Fruit fly (Drosophila melanogaster) whole organism: ENCODE results near the gene spn-F.
A peak's percentile ranks its signal among the peaks of the same experiment; 100 is the strongest.

Source experiments
- CG8478 ChIP-seq: fragments of >200 bp; optimal IDR thresholded peaks from 2 replicates; lab custom pipeline; 2018; ENCODE audit warnings: inconsistent platforms
- Dll ChIP-seq: fragments of >200 bp; optimal IDR thresholded peaks from 2 replicates; lab custom pipeline; 2017
- EcR ChIP-seq, 2 experiments: fragments of >200 bp; optimal IDR thresholded peaks; 2 replicates each; lab custom pipeline; 2017; ENCODE audit warnings: missing biosample characterization in 2 of 2, missing genetic modification characterization in 2 of 2, missing genetic modification reagents in 2 of 2
- pan ChIP-seq: fragments of >200 bp; optimal IDR thresholded peaks from 2 replicates; lab custom pipeline; 2017
- psq ChIP-seq: fragments of >200 bp; optimal IDR thresholded peaks from 2 replicates; lab custom pipeline; 2017
- usp ChIP-seq: fragments of >200 bp; optimal IDR thresholded peaks from 2 replicates; lab custom pipeline; 2017; ENCODE audit warnings: missing biosample characterization, missing genetic modification characterization, mixed read lengths

spn-F gene

dm6 chr3R:31248245-31248644 is 6.7 kb upstream of the spn-F start:
- TF ChIP-seq EcR (GFP tag; optimal IDR thresholded peaks at IDR 0.05; lab: Kevin White, UChicago): no peak
- TF ChIP-seq CG8478 (lab: Kevin White, UChicago): no peak
- TF ChIP-seq Dll (lab: Kevin White, UChicago): no peak
- TF ChIP-seq usp: no peak
- TF ChIP-seq psq: no peak
- TF ChIP-seq pan (lab: Kevin White, UChicago): no peak

dm6 chr3R:31250426-31251034 is 4.4 kb upstream of the spn-F start:
- no peak for TF ChIP-seq usp
- TF ChIP-seq psq: no peak
- TF ChIP-seq EcR (GFP tag; optimal IDR thresholded peaks at IDR 0.05; lab: Kevin White, UChicago): no peak
- TF ChIP-seq pan (lab: Kevin White, UChicago): no peak
- no peak for TF ChIP-seq CG8478 (lab: Kevin White, UChicago)
- TF ChIP-seq Dll (lab: Kevin White, UChicago): no peak

- no peak for TF ChIP-seq CG8478 (lab: Kevin White, UChicago)
- TF ChIP-seq Dll (lab: Kevin White, UChicago): no peak
- no peak for TF ChIP-seq usp
- no peak for TF ChIP-seq psq
- TF ChIP-seq EcR (GFP tag; optimal IDR thresholded peaks at IDR 0.05; lab: Kevin White, UChicago): peak in 1 of 2 experiments; percentile 18
- TF ChIP-seq pan (lab: Kevin White, UChicago): no peak
Measured at dm6 chr3R:31251130-31251770, 3.7 kb upstream of the spn-F start.

dm6 chr3R:31252093-31252962 is 2.6 kb upstream of the spn-F start, which contains the start of the genes qless and mRpL32:
qless (minus strand) TSS chr3R:31252608.
mRpL32 (plus strand) TSS chr3R:31252872.
- no peak for TF ChIP-seq CG8478 (lab: Kevin White, UChicago)
- TF ChIP-seq psq: no peak
- TF ChIP-seq Dll (lab: Kevin White, UChicago): no peak
- no peak for TF ChIP-seq pan (lab: Kevin White, UChicago)
- no peak for TF ChIP-seq EcR (GFP tag; optimal IDR thresholded peaks at IDR 0.05; lab: Kevin White, UChicago)
- TF ChIP-seq usp: no peak

- TF ChIP-seq psq: no peak
- no peak for TF ChIP-seq Dll (lab: Kevin White, UChicago)
- no peak for TF ChIP-seq pan (lab: Kevin White, UChicago)
- TF ChIP-seq CG8478 (lab: Kevin White, UChicago): no peak
- TF ChIP-seq usp: no peak
- no peak for TF ChIP-seq EcR (GFP tag; optimal IDR thresholded peaks at IDR 0.05; lab: Kevin White, UChicago)
Measured at dm6 chr3R:31257299-31257698, 2.4 kb downstream of the spn-F start, which contains the start of gene CAH6. CAH6 (plus strand) TSS chr3R:31257599.

- TF ChIP-seq psq (no peak), usp (no peak), CG8478 (lab: Kevin White, UChicago) (no peak), EcR (GFP tag; optimal IDR thresholded peaks at IDR 0.05; lab: Kevin White, UChicago) (no peak), pan (lab: Kevin White, UChicago) (no peak), Dll (lab: Kevin White, UChicago) (no peak)
Measured at dm6 chr3R:31259947-31260346, 5.0 kb downstream of the spn-F start, which contains the start of gene CAH16. CAH16 (plus strand) TSS chr3R:31260247.

dm6 chr3R:31262298-31262697 is 7.4 kb downstream of the spn-F start, which contains the start of gene CAH5:
CAH5 (plus strand) TSS chr3R:31262598.
- TF ChIP-seq usp (no peak), Dll (lab: Kevin White, UChicago) (no peak), CG8478 (lab: Kevin White, UChicago) (no peak), psq (no peak), EcR (GFP tag; optimal IDR thresholded peaks at IDR 0.05; lab: Kevin White, UChicago) (no peak), pan (lab: Kevin White, UChicago) (no peak)

dm6 chr3R:31263934-31264333 is 9.0 kb downstream of the spn-F start:
- TF ChIP-seq EcR (GFP tag; optimal IDR thresholded peaks at IDR 0.05; lab: Kevin White, UChicago) (no peak), psq (no peak)

dm6 chr3R:31265430-31265829 is 10.5 kb downstream of the spn-F start, which contains the start of gene ppk24:
ppk24 (plus strand) TSS chr3R:31265730.
- TF ChIP-seq CG8478 (lab: Kevin White, UChicago): no peak
- no peak for TF ChIP-seq Dll (lab: Kevin White, UChicago)
- TF ChIP-seq usp: no peak
- no peak for TF ChIP-seq EcR (GFP tag; optimal IDR thresholded peaks at IDR 0.05; lab: Kevin White, UChicago)
- no peak for TF ChIP-seq psq
- no peak for TF ChIP-seq pan (lab: Kevin White, UChicago)

- TF ChIP-seq EcR (GFP tag; optimal IDR thresholded peaks at IDR 0.05; lab: Kevin White, UChicago) (no peak), usp (no peak), psq (no peak), CG8478 (lab: Kevin White, UChicago) (no peak), pan (lab: Kevin White, UChicago) (no peak), Dll (lab: Kevin White, UChicago) (no peak)
Measured at dm6 chr3R:31270783-31271427, 16.0 kb downstream of the spn-F start.

dm6 chr3R:31285791-31286190 is 30.9 kb downstream of the spn-F start:
- no peak for TF ChIP-seq psq
- no peak for TF ChIP-seq EcR (GFP tag; optimal IDR thresholded peaks at IDR 0.05; lab: Kevin White, UChicago)
- no peak for TF ChIP-seq Dll (lab: Kevin White, UChicago)
- no peak for TF ChIP-seq pan (lab: Kevin White, UChicago)
- no peak for TF ChIP-seq usp
- no peak for TF ChIP-seq CG8478 (lab: Kevin White, UChicago)
